Worm (Caenorhabditis elegans) whole organism, young adult: Measurements from ENCODE around the gene C33C12.4.

Experiments
- D2030.7 ChIP-seq: fragments of 200-800 bp; sonication (Bioruptor generic); IDR thresholded peaks from 2 replicates; pipeline ENCODE4 v1.3.6; 2022; ENCODE audit warnings: missing genetic modification reagents, missing genetic modification characterization, missing compliant biosample characterization
- F23B12.7 ChIP-seq: sonication (generic microtip); optimal IDR thresholded peaks from 2 replicates; lab custom pipeline; 2017; ENCODE audit warnings: missing genetic modification characterization, mild to moderate bottlenecking, missing compliant biosample characterization, antibody characterized with exemption, moderate library complexity; ENCODE audit not compliant: insufficient read depth
- F39B2.1 ChIP-seq: fragments of 200-800 bp; sonication (Bioruptor generic); IDR thresholded peaks from 2 replicates; pipeline ENCODE4 v1.3.6; 2022; ENCODE audit warnings: missing genetic modification reagents, missing genetic modification characterization, missing compliant biosample characterization
- F55B11.4 ChIP-seq: sonication (generic microtip); optimal IDR thresholded peaks from 2 replicates; lab custom pipeline; 2016; ENCODE audit warnings: missing compliant biosample characterization, missing genetic modification characterization, borderline replicate concordance; ENCODE audit not compliant: insufficient read depth
- F57C9.4 ChIP-seq: sonication (generic microtip); optimal IDR thresholded peaks from 2 replicates; lab custom pipeline; 2017; ENCODE audit warnings: mild to moderate bottlenecking, missing genetic modification characterization, missing compliant biosample characterization
- K11D2.4 ChIP-seq: fragments of 200-800 bp; sonication (Bioruptor generic); IDR thresholded peaks from 2 replicates; pipeline ENCODE4 v1.3.6; 2022; ENCODE audit warnings: missing genetic modification reagents, missing genetic modification characterization, missing compliant biosample characterization
- atf-7 ChIP-seq: sonication (generic microtip); optimal IDR thresholded peaks from 2 replicates; lab custom pipeline; 2017; ENCODE audit warnings: mild to moderate bottlenecking, missing genetic modification characterization, missing compliant biosample characterization
- attf-3 ChIP-seq: fragments of 200-800 bp; sonication (Bioruptor generic); conservative IDR thresholded peaks from 2 replicates; pipeline ENCODE4 v1.3.6; 2022; ENCODE audit warnings: missing genetic modification reagents, missing genetic modification characterization, missing compliant biosample characterization
- attf-6 ChIP-seq: fragments of 200-800 bp; sonication (Bioruptor generic); IDR thresholded peaks from 2 replicates; pipeline ENCODE4 v1.3.6; 2022; ENCODE audit warnings: missing genetic modification reagents, missing genetic modification characterization, missing compliant biosample characterization
- ceh-79 ChIP-seq: sonication (generic microtip); optimal IDR thresholded peaks from 2 replicates; lab custom pipeline; 2017; ENCODE audit warnings: mild to moderate bottlenecking, missing genetic modification characterization, missing compliant biosample characterization
- dpl-1 ChIP-seq: fragments of 150-350 bp; optimal IDR thresholded peaks from 2 replicates; lab custom pipeline; 2014; ENCODE audit warnings: missing biosample characterization, missing genetic modification reagents, missing genetic modification characterization
- efl-1 ChIP-seq: fragments of 150-350 bp; optimal IDR thresholded peaks from 2 replicates; lab custom pipeline; 2014; ENCODE audit warnings: missing biosample characterization, missing genetic modification reagents, missing genetic modification characterization
- ekl-4 ChIP-seq: fragments of 200-800 bp; sonication (Bioruptor generic); IDR thresholded peaks from 2 replicates; pipeline ENCODE4 v1.3.6; 2022; ENCODE audit warnings: missing genetic modification reagents, missing genetic modification characterization, missing compliant biosample characterization
- gei-17 ChIP-seq: fragments of 200-800 bp; sonication (Bioruptor generic); optimal IDR thresholded peaks from 2 replicates; lab custom pipeline; 2018; ENCODE audit warnings: mild to moderate bottlenecking, missing genetic modification characterization, missing compliant biosample characterization
- hlh-26 ChIP-seq: fragments of 200-800 bp; sonication (Bioruptor generic); conservative IDR thresholded peaks from 2 replicates; pipeline ENCODE4 v1.3.6; 2022; ENCODE audit warnings: missing genetic modification reagents, missing genetic modification characterization, missing compliant biosample characterization
- lin-35 ChIP-seq, 3 experiments: fragments of 150-350 bp in 2 of 3; sonication (generic microtip) in 1 of 3; optimal IDR thresholded peaks; 2 replicates each; lab custom pipeline; 2014 to 2018; ENCODE audit warnings: missing biosample characterization in 3 of 3, missing genetic modification characterization in 3 of 3, missing genetic modification reagents in 3 of 3
- lin-54 ChIP-seq: fragments of 200-800 bp; sonication (Bioruptor generic); optimal IDR thresholded peaks from 2 replicates; lab custom pipeline; 2018; ENCODE audit warnings: mild to moderate bottlenecking, missing genetic modification characterization, missing compliant biosample characterization
- madf-6 ChIP-seq: fragments of 200-800 bp; sonication (Bioruptor generic); IDR thresholded peaks from 2 replicates; pipeline ENCODE4 v1.3.6; 2022; ENCODE audit warnings: missing genetic modification reagents, missing genetic modification characterization, missing compliant biosample characterization
- madf-8 ChIP-seq: fragments of 200-800 bp; sonication (Bioruptor generic); conservative IDR thresholded peaks from 2 replicates; pipeline ENCODE4 v1.3.6; 2022; ENCODE audit warnings: missing genetic modification reagents, missing genetic modification characterization, missing compliant biosample characterization
- mcd-1 ChIP-seq: fragments of 200-800 bp; sonication (Bioruptor generic); IDR thresholded peaks from 2 replicates; pipeline ENCODE4 v1.3.6; 2022; ENCODE audit warnings: missing genetic modification reagents, missing genetic modification characterization, missing compliant biosample characterization
- nfyb-1 ChIP-seq: fragments of 200-800 bp; sonication (Bioruptor generic); IDR thresholded peaks from 2 replicates; pipeline ENCODE4 v1.3.6; 2022; ENCODE audit warnings: missing genetic modification reagents, missing genetic modification characterization, missing compliant biosample characterization
- nhr-179 ChIP-seq: sonication (generic microtip); optimal IDR thresholded peaks from 2 replicates; lab custom pipeline; 2016; ENCODE audit warnings: mild to moderate bottlenecking, missing genetic modification characterization, missing compliant biosample characterization
- nhr-90 ChIP-seq: sonication (generic microtip); optimal IDR thresholded peaks from 2 replicates; lab custom pipeline; 2016; ENCODE audit warnings: missing genotype, mild to moderate bottlenecking, missing genetic modification characterization, missing compliant biosample characterization
- pbrm-1 ChIP-seq: fragments of 200-800 bp; sonication (Bioruptor generic); IDR thresholded peaks from 2 replicates; pipeline ENCODE4 v1.3.6; 2022; ENCODE audit warnings: missing genetic modification reagents, missing genetic modification characterization, missing compliant biosample characterization
- rec-8 ChIP-seq, 2 experiments: sonication (generic microtip); optimal IDR thresholded peaks; 2 replicates each; lab custom pipeline; 2016; ENCODE audit warnings: mild to moderate bottlenecking in 2 of 2, missing genetic modification characterization in 2 of 2, missing genetic modification reagents in 2 of 2, missing genotype in 2 of 2, missing biosample characterization in 1 of 2, missing compliant biosample characterization in 1 of 2, moderate library complexity in 1 of 2
- rpc-1 ChIP-seq, 2 experiments: fragments of 150-350 bp in 1 of 2; sonication (generic microtip) in 1 of 2; optimal IDR thresholded peaks; 2 replicates each; lab custom pipeline; 2014 to 2018; ENCODE audit warnings: missing biosample characterization in 1 of 2, missing genetic modification characterization in 1 of 2, missing genetic modification reagents in 1 of 2, missing genotype in 1 of 2
- snpc-1.1 ChIP-seq: sonication (generic microtip); optimal IDR thresholded peaks from 2 replicates; lab custom pipeline; 2017; ENCODE audit warnings: missing genetic modification characterization, mild to moderate bottlenecking, missing compliant biosample characterization, antibody characterized with exemption, moderate library complexity, missing genotype, missing genetic modification reagents; ENCODE audit not compliant: insufficient read depth
- tbp1 ChIP-seq: fragments of 200-800 bp; sonication (Bioruptor generic); optimal IDR thresholded peaks from 2 replicates; lab custom pipeline; 2018; ENCODE audit warnings: mild to moderate bottlenecking, missing genetic modification characterization, missing compliant biosample characterization
- tbx-9 ChIP-seq: sonication (generic microtip); optimal IDR thresholded peaks from 2 replicates; lab custom pipeline; 2016; ENCODE audit warnings: borderline replicate concordance, missing genetic modification characterization, inconsistent platforms, missing compliant biosample characterization
- zfh-2 ChIP-seq: fragments of 200-800 bp; sonication (Bioruptor generic); conservative IDR thresholded peaks from 2 replicates; pipeline ENCODE4 v1.3.6; 2022; ENCODE audit warnings: missing genetic modification reagents, missing genetic modification characterization, missing compliant biosample characterization

C33C12.4 gene

DNA sequence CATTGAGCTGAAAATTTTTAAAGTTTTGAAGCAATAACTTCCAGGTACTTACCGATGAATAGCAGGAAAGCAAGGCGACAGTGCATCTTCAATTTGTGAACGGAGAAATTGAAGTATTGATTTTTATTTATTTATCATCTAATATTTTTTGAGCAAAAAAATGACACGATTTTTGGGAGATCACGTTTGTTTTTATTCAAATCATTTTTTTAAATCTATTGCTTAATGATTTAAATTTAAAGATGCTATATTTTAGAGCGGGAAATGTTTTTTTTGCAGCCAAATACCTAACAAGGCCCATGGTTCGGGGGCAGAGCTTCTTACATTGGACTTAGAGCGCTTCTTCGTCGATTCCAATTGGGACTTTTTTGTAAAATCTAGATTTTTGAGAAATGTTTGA, at the start of gene C33C12.4:
C33C12.4 (minus strand) TSS at position 101 of the 400 bp plus-strand sequence.
- TF ChIP-seq ceh-79 (tag; lab: Kevin White, UChicago) (no peak), F55B11.4 (tag; lab: Kevin White, UChicago) (no peak), tbx-9 (no peak), F57C9.4 (no peak), efl-1 (no peak), tbp1 (GFP tag; lab: Kevin White, UChicago) (no peak), K11D2.4 (GFP tag; lab: Robert Waterston, UW) (no peak)

- peak; percentile 71 for TF ChIP-seq zfh-2 (GFP tag; lab: Robert Waterston, UW)
- no peak for TF ChIP-seq pbrm-1 (GFP tag; lab: Robert Waterston, UW)
- no peak for TF ChIP-seq nhr-90 (tag; lab: Kevin White, UChicago)
- no peak for TF ChIP-seq atf-7 (tag; lab: Kevin White, UChicago)
- TF ChIP-seq, all 124 proteins: peak for 1
These were observed 49.2 kb upstream of the C33C12.4 start for ce11 chrII:2215512-2215911.

- TF ChIP-seq nhr-179 (tag; lab: Kevin White, UChicago), result no peak
- no peak for TF ChIP-seq rpc-1 (optimal IDR thresholded peaks at IDR 0.05; lab: Kevin White, UChicago)
- TF ChIP-seq rpc-1 (tag; optimal IDR thresholded peaks at IDR 0.05; lab: Kevin White, UChicago), result peak; percentile 23
These were observed 41.5 kb upstream of the C33C12.4 start, which contains the start of gene Y59C2A.1 for ce11 chrII:2207812-2208211. Y59C2A.1 (plus strand) TSS chrII:2208112.

DNA sequence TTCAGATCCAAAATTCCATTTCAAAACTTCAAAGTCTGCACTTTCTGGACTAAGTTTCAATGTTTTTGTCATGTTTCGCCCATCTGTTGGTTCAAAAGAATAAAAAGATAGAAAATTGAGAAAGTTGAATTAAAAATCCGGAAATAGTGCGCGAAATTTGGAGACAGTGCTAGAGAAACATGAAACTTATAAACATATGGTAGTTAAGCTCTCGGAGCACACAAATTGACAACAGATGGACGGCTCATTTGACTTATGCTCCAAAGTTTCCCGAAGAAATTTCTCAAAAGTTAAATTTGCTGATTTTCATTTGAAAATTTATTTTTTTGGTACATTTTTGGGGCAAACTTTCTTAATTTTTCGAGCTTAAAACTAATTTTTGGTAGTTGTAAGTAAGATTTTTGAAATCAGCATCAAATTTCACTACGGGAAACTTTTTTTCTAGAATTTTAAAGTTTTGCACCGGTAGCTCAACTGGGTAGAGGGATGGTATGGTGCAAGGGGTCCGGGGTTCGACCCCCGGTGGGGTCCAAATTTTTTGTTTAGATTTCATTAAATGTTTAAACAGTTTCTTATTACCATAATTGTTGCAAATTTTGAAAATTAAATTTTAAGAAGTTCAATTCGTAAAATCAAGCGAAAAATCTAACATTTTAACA, 39.9 kb upstream of the C33C12.4 start:
- TF ChIP-seq snpc-1.1 (tag; lab: Kevin White, UChicago) (no peak), tbp1 (GFP tag; lab: Kevin White, UChicago) (peak; percentile 45), hlh-26 (GFP tag; lab: Robert Waterston, UW) (no peak), rpc-1 (optimal IDR thresholded peaks at IDR 0.05; lab: Kevin White, UChicago) (peak; percentile 21), rpc-1 (tag; optimal IDR thresholded peaks at IDR 0.05; lab: Kevin White, UChicago) (peak; percentile 56)
- TF ChIP-seq, all 124 proteins: peak for 2

DNA sequence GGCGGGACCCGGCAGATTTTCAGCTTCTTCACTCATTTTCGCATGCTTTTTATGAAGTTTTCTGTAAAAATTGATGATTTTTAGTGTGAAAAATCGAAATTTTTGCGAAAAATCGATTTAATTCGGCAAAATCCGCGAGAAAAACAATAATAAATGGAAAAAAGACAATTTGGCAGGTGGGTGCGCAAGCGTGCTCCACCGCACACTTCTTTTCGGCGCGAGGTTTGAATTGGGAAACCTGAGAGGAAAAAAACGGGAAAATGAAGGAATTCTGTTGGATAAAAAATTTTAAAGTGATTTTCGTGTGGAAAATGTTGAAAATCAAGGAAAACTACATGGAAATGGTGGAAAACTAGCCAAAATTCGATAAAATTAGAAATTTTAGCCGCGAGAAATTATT, 37.8 kb upstream of the C33C12.4 start, which contains the start of gene Y59C2A.2:
Y59C2A.2 (minus strand) TSS at position 61 of the 400 bp plus-strand sequence.
- TF ChIP-seq lin-35 (GFP tag; optimal IDR thresholded peaks at IDR 0.05; lab: Kevin White, UChicago), result peak in 1 of 3 experiments; percentile 70
- peak; percentile 45 for TF ChIP-seq F23B12.7 (tag; lab: Kevin White, UChicago)
- TF ChIP-seq F39B2.1 (GFP tag; lab: Robert Waterston, UW), result no peak
- no peak for TF ChIP-seq nfyb-1
- TF ChIP-seq hlh-26 (GFP tag; lab: Robert Waterston, UW), result no peak
- peak; percentile 87 for TF ChIP-seq mcd-1
- TF ChIP-seq attf-3, result no peak
- TF ChIP-seq D2030.7 (GFP tag; lab: Robert Waterston, UW), result peak; percentile 16; the same call in 1 of the 2 replicates
- no peak for TF ChIP-seq atf-7 (tag; lab: Kevin White, UChicago)
- peak; percentile 68 for TF ChIP-seq efl-1
- TF ChIP-seq gei-17 (GFP tag; lab: Kevin White, UChicago), result no peak
- peak; percentile 87 for TF ChIP-seq lin-54 (GFP tag; lab: Kevin White, UChicago)
- peak; percentile 43 for TF ChIP-seq dpl-1 (GFP tag; lab: Kevin White, UChicago)
- TF ChIP-seq attf-6, result no peak
- no peak for TF ChIP-seq ekl-4

ce11 chrII:2202147-2202546, 35.9 kb upstream of the C33C12.4 start:
- TF ChIP-seq rec-8 (tag; optimal IDR thresholded peaks at IDR 0.05; lab: Kevin White, UChicago) (no peak), madf-8 (GFP tag; lab: Robert Waterston, UW) (no peak), madf-6 (GFP tag; lab: Robert Waterston, UW) (no peak)
- TF ChIP-seq, all 124 proteins: peak for 0
